Worm (Caenorhabditis elegans) whole organism, early embryonic: ENCODE measurements around the gene zip-7.
"Not testable (repeated sequence)": the region's sequence is repeated elsewhere in the genome, so short reads cannot be mapped to it uniquely, and the experiment has no call there.

ENCODE experiments used
- B0310.2 ChIP-seq: sonication (generic microtip); optimal IDR thresholded peaks from 2 replicates; lab custom pipeline; 2016; ENCODE audit warnings: mild to moderate bottlenecking, missing genetic modification characterization, missing compliant biosample characterization
- ama-1 ChIP-seq: fragments of 150-350 bp; optimal IDR thresholded peaks from 2 replicates; lab custom pipeline; 2014
- tra-4 ChIP-seq: sonication (generic microtip); optimal IDR thresholded peaks from 2 replicates; lab custom pipeline; 2017; ENCODE audit warnings: missing genetic modification characterization, missing compliant biosample characterization

DNA sequence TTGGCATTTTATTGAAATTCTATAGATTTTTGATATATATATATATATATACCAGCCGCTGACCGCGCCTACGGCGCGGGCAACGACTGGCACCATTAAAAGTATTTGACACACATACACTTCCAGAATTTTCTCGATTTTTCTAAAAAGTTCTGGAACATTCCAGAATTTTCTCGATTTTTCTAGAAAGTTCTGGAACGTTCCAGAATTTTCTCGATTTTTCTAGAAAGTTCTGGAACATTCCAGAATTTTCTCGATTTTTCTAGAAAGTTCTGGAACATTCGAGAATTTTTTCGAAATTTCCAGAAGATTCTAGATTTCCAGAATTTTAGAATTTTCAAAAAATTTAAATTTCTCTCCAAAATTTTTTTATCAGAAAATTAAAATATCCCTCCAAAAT is 47.1 kb downstream of the zip-7 start:
- TF ChIP-seq tra-4 (tag; lab: Kevin White, UChicago); ama-1; B0310.2: not testable (repeated sequence)
